Worm (Caenorhabditis elegans) whole organism, young adult: Measurements from ENCODE around the gene grd-1.

ENCODE experiments used
- B0019.2 ChIP-seq: fragments of 200-800 bp; sonication (Bioruptor generic); conservative IDR thresholded peaks from 2 replicates; pipeline ENCODE4 v1.3.6; 2022; ENCODE audit warnings: missing genetic modification reagents, missing genetic modification characterization, missing compliant biosample characterization
- D2030.7 ChIP-seq: fragments of 200-800 bp; sonication (Bioruptor generic); IDR thresholded peaks from 2 replicates; pipeline ENCODE4 v1.3.6; 2022; ENCODE audit warnings: missing genetic modification reagents, missing genetic modification characterization, missing compliant biosample characterization
- F49E8.2 ChIP-seq: sonication (generic microtip); optimal IDR thresholded peaks from 3 replicates; lab custom pipeline; 2017; ENCODE audit warnings: missing genetic modification characterization, mild to moderate bottlenecking, missing compliant biosample characterization, antibody characterized with exemption, moderate library complexity; ENCODE audit not compliant: insufficient read depth
- ama-1 ChIP-seq, 3 experiments: fragments of 150-350 bp in 1 of 3; sonication (generic microtip) in 2 of 3; optimal IDR thresholded peaks; 2 replicates each; lab custom pipeline; 2014 to 2018; ENCODE audit warnings: missing biosample characterization in 2 of 3, missing genetic modification characterization in 2 of 3, missing genetic modification reagents in 2 of 3
- attf-6 ChIP-seq: fragments of 200-800 bp; sonication (Bioruptor generic); IDR thresholded peaks from 2 replicates; pipeline ENCODE4 v1.3.6; 2022; ENCODE audit warnings: missing genetic modification reagents, missing genetic modification characterization, missing compliant biosample characterization
- cebp-2 ChIP-seq: fragments of 200-800 bp; sonication (Bioruptor generic); IDR thresholded peaks from 2 replicates; pipeline ENCODE4 v1.3.6; 2022; ENCODE audit warnings: missing genetic modification characterization, missing compliant biosample characterization
- snpc-1.1 ChIP-seq: sonication (generic microtip); optimal IDR thresholded peaks from 2 replicates; lab custom pipeline; 2017; ENCODE audit warnings: missing genetic modification characterization, mild to moderate bottlenecking, missing compliant biosample characterization, antibody characterized with exemption, moderate library complexity, missing genotype, missing genetic modification reagents; ENCODE audit not compliant: insufficient read depth
- unc-62 ChIP-seq: fragments of 150-350 bp; optimal IDR thresholded peaks from 2 replicates; lab custom pipeline; 2014; ENCODE audit warnings: missing biosample characterization, missing genetic modification reagents, missing genetic modification characterization

DNA sequence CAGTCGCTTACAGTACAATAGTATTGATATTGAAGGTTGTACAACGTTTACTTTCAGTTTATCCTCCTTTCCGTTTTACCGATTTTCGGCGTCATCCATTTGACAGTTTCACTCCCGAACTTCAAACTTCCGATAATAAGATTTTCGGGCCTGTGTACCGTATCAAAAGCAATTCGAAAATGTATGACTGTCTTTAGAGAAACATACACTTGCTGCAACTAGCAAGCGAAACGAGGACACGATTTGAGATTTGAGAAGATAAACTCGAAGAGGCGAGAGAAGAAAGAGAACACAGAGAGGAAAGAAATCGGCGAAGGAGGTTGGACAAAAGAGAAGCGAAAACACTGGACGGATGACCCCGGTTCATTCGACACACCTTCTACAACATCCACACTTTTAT lies 47.3 kb upstream of the grd-1 start, which contains the start of gene lpr-5:
- no peak for TF ChIP-seq D2030.7 (GFP tag; lab: Robert Waterston, UW)
- TF ChIP-seq unc-62 = no peak
- no peak for TF ChIP-seq F49E8.2
- TF ChIP-seq attf-6 = no peak
- TF ChIP-seq snpc-1.1 (tag; lab: Kevin White, UChicago) = no peak
- no peak for TF ChIP-seq B0019.2 (GFP tag; lab: Robert Waterston, UW)
- no peak for TF ChIP-seq ama-1 (optimal IDR thresholded peaks at IDR 0.05; lab: Kevin White, UChicago)
- TF ChIP-seq ama-1 (GFP tag; optimal IDR thresholded peaks at IDR 0.05; lab: Kevin White, UChicago) = no peak
- TF ChIP-seq cebp-2 = no peak
